Worm (Caenorhabditis elegans): Measurements from ENCODE around the gene gtf-2F2.

DNA sequence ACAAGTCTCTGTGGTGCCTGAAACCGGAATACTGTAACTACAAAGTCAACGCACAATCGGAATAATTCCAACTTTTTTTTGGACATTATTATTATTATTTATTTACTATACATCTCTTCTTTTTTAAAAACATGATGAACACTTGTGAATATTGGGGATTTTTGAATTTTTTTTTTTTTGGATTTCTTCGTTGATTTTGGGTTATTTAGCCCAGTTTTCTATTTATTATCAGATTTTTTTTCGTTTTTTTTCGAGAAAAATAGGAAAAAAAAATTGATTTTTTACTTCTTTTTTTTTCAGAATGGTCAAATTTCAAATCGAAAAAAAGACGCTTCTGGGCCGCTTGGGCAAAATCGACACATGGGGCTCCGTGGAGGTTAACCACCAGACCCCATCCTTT is 4.3 kb downstream of the gtf-2F2 start, which contains the start of gene tgt-2:
- no peak for TF ChIP-seq flt-1 (GFP tag; IDR thresholded peaks at IDR 0.05)
- no peak for TF ChIP-seq aly-1 (tag; optimal IDR thresholded peaks at IDR 0.05)
- TF ChIP-seq scrt-1 (GFP tag; IDR thresholded peaks at IDR 0.05): no peak
- no peak for TF ChIP-seq hnd-1 (tag; optimal IDR thresholded peaks at IDR 0.05)
- no peak for TF ChIP-seq tra-4 (tag; optimal IDR thresholded peaks at IDR 0.05)
- TF ChIP-seq ceh-13 (GFP tag; optimal IDR thresholded peaks at IDR 0.05): no peak
